Worm (Caenorhabditis elegans) whole organism, early embryonic: ENCODE data around the gene Y77E11A.12.

Experiments
- B0310.2 ChIP-seq: sonication (generic microtip); optimal IDR thresholded peaks from 2 replicates; lab custom pipeline; 2016; ENCODE audit warnings: mild to moderate bottlenecking, missing genetic modification characterization, missing compliant biosample characterization
- F13C5.2 ChIP-seq: sonication (generic microtip); optimal IDR thresholded peaks from 2 replicates; lab custom pipeline; 2017; ENCODE audit warnings: mild to moderate bottlenecking, missing genetic modification characterization, inconsistent platforms, missing compliant biosample characterization
- aly-1 ChIP-seq: sonication (generic microtip); optimal IDR thresholded peaks from 2 replicates; lab custom pipeline; 2016; ENCODE audit warnings: missing genetic modification characterization, missing compliant biosample characterization
- ama-1 ChIP-seq: fragments of 150-350 bp; optimal IDR thresholded peaks from 2 replicates; lab custom pipeline; 2014
- ceh-13 ChIP-seq: fragments of 200-800 bp; sonication (Bioruptor generic); optimal IDR thresholded peaks from 2 replicates; lab custom pipeline; 2018; ENCODE audit warnings: mild to moderate bottlenecking, missing genetic modification characterization, missing compliant biosample characterization
- ceh-36 ChIP-seq: sonication (generic microtip); optimal IDR thresholded peaks from 2 replicates; lab custom pipeline; 2016; ENCODE audit warnings: missing genetic modification characterization, inconsistent platforms, missing compliant biosample characterization
- ets-7 ChIP-seq: sonication (generic microtip); optimal IDR thresholded peaks from 2 replicates; lab custom pipeline; 2016; ENCODE audit warnings: missing genotype, missing genetic modification characterization, missing compliant biosample characterization
- flt-1 ChIP-seq: fragments of 200-800 bp; sonication (Bioruptor generic); IDR thresholded peaks from 2 replicates; pipeline ENCODE4 v1.3.6; 2022; ENCODE audit warnings: missing genetic modification characterization, missing compliant biosample characterization
- hmbx-1 ChIP-seq: sonication (generic microtip); optimal IDR thresholded peaks from 2 replicates; lab custom pipeline; 2016; ENCODE audit warnings: mild to moderate bottlenecking, missing genetic modification characterization, missing compliant biosample characterization
- hmg-4 ChIP-seq: fragments of 200-800 bp; sonication (Bioruptor generic); optimal IDR thresholded peaks from 2 replicates; lab custom pipeline; 2018; ENCODE audit warnings: mild to moderate bottlenecking, missing genetic modification characterization, missing compliant biosample characterization
- hnd-1 ChIP-seq: sonication (generic microtip); optimal IDR thresholded peaks from 2 replicates; lab custom pipeline; 2016; ENCODE audit warnings: missing genetic modification characterization, missing compliant biosample characterization
- pes-1 ChIP-seq: fragments of 200-800 bp; sonication (Bioruptor generic); IDR thresholded peaks from 2 replicates; pipeline ENCODE4 v1.3.6; 2022; ENCODE audit warnings: missing genetic modification reagents, missing genetic modification characterization, missing compliant biosample characterization
- scrt-1 ChIP-seq: fragments of 200-800 bp; sonication (Bioruptor generic); IDR thresholded peaks from 2 replicates; pipeline ENCODE4 v1.3.6; 2022; ENCODE audit warnings: missing genetic modification characterization, missing compliant biosample characterization
- sea-1 ChIP-seq: fragments of 200-800 bp; sonication (Bioruptor generic); conservative IDR thresholded peaks from 2 replicates; pipeline ENCODE4 v1.3.6; 2022; ENCODE audit warnings: missing genetic modification characterization, missing compliant biosample characterization
- tbx-11 ChIP-seq: fragments of 200-800 bp; sonication (Bioruptor generic); IDR thresholded peaks from 2 replicates; pipeline ENCODE4 v1.3.6; 2022; ENCODE audit warnings: missing genetic modification characterization, missing compliant biosample characterization
- tbx-37 ChIP-seq: fragments of 200-800 bp; sonication (Bioruptor generic); conservative IDR thresholded peaks from 2 replicates; pipeline ENCODE4 v1.3.6; 2022; ENCODE audit warnings: missing genetic modification reagents, missing genetic modification characterization, missing compliant biosample characterization
- tra-4 ChIP-seq: sonication (generic microtip); optimal IDR thresholded peaks from 2 replicates; lab custom pipeline; 2017; ENCODE audit warnings: missing genetic modification characterization, missing compliant biosample characterization

Gene Y77E11A.12

ce11 chrIV:1512944-1513343 lies 38.0 kb upstream of the Y77E11A.12 start:
- TF ChIP-seq scrt-1 (GFP tag; lab: Robert Waterston, UW) (no peak), ceh-13 (GFP tag; lab: Kevin White, UChicago) (no peak), hmg-4 (GFP tag; lab: Kevin White, UChicago) (no peak), F13C5.2 (tag; lab: Kevin White, UChicago) (no peak), hmbx-1 (no peak), B0310.2 (no peak), ama-1 (lab: Kevin White, UChicago) (no peak), tbx-37 (GFP tag; lab: Robert Waterston, UW) (no peak), pes-1 (GFP tag; lab: Robert Waterston, UW) (no peak), ceh-36 (no peak), hnd-1 (tag; lab: Kevin White, UChicago) (no peak), tbx-11 (no peak), ets-7 (tag; lab: Kevin White, UChicago) (no peak), flt-1 (GFP tag; lab: Robert Waterston, UW) (no peak), aly-1 (no peak), tra-4 (tag; lab: Kevin White, UChicago) (no peak), sea-1 (GFP tag; lab: Robert Waterston, UW) (no peak)

- no peak for TF ChIP-seq aly-1
These were observed 35.3 kb upstream of the Y77E11A.12 start, which contains the start of gene txt-4 for ce11 chrIV:1510241-1510640. txt-4 (plus strand) TSS chrIV:1510564.

ce11 chrIV:1497448-1497847 lies 22.5 kb upstream of the Y77E11A.12 start, which contains the start of gene hxk-3:
hxk-3 (plus strand) TSS chrIV:1497626.
- TF ChIP-seq scrt-1 (GFP tag; lab: Robert Waterston, UW) = no peak
- no peak for TF ChIP-seq ceh-36
- TF ChIP-seq pes-1 (GFP tag; lab: Robert Waterston, UW) = no peak
- TF ChIP-seq flt-1 (GFP tag; lab: Robert Waterston, UW) = no peak
- no peak for TF ChIP-seq hmg-4 (GFP tag; lab: Kevin White, UChicago)
- TF ChIP-seq hmbx-1 = no peak
- no peak for TF ChIP-seq tbx-11
- TF ChIP-seq B0310.2 = no peak
- no peak for TF ChIP-seq tbx-37 (GFP tag; lab: Robert Waterston, UW)
- no peak for TF ChIP-seq ets-7 (tag; lab: Kevin White, UChicago)
- TF ChIP-seq hnd-1 (tag; lab: Kevin White, UChicago) = no peak
- no peak for TF ChIP-seq F13C5.2 (tag; lab: Kevin White, UChicago)
- TF ChIP-seq ama-1 (lab: Kevin White, UChicago) = no peak
- no peak for TF ChIP-seq ceh-13 (GFP tag; lab: Kevin White, UChicago)
- no peak for TF ChIP-seq sea-1 (GFP tag; lab: Robert Waterston, UW)

ce11 chrIV:1496679-1497033 lies 21.7 kb upstream of the Y77E11A.12 start:
- TF ChIP-seq flt-1 (GFP tag; lab: Robert Waterston, UW) (no peak), tbx-37 (GFP tag; lab: Robert Waterston, UW) (no peak), ets-7 (tag; lab: Kevin White, UChicago) (no peak), scrt-1 (GFP tag; lab: Robert Waterston, UW) (no peak), tra-4 (tag; lab: Kevin White, UChicago) (no peak)

ce11 chrIV:1496017-1496678 lies 21.2 kb upstream of the Y77E11A.12 start, which contains the start of gene npp-20:
npp-20 (minus strand) TSS chrIV:1496022.
- no peak for TF ChIP-seq sea-1 (GFP tag; lab: Robert Waterston, UW)
- no peak for TF ChIP-seq F13C5.2 (tag; lab: Kevin White, UChicago)
- TF ChIP-seq scrt-1 (GFP tag; lab: Robert Waterston, UW) = no peak
- no peak for TF ChIP-seq tra-4 (tag; lab: Kevin White, UChicago)
- TF ChIP-seq pes-1 (GFP tag; lab: Robert Waterston, UW) = no peak
- TF ChIP-seq B0310.2 = no peak
- TF ChIP-seq ets-7 (tag; lab: Kevin White, UChicago) = no peak
- no peak for TF ChIP-seq ama-1 (lab: Kevin White, UChicago)
- TF ChIP-seq tbx-11 = no peak
- no peak for TF ChIP-seq hnd-1 (tag; lab: Kevin White, UChicago)
- TF ChIP-seq aly-1 = no peak
- TF ChIP-seq tbx-37 (GFP tag; lab: Robert Waterston, UW) = no peak
- no peak for TF ChIP-seq hmbx-1
- no peak for TF ChIP-seq ceh-36
- TF ChIP-seq hmg-4 (GFP tag; lab: Kevin White, UChicago) = no peak
- TF ChIP-seq flt-1 (GFP tag; lab: Robert Waterston, UW) = no peak
- no peak for TF ChIP-seq ceh-13 (GFP tag; lab: Kevin White, UChicago)

DNA sequence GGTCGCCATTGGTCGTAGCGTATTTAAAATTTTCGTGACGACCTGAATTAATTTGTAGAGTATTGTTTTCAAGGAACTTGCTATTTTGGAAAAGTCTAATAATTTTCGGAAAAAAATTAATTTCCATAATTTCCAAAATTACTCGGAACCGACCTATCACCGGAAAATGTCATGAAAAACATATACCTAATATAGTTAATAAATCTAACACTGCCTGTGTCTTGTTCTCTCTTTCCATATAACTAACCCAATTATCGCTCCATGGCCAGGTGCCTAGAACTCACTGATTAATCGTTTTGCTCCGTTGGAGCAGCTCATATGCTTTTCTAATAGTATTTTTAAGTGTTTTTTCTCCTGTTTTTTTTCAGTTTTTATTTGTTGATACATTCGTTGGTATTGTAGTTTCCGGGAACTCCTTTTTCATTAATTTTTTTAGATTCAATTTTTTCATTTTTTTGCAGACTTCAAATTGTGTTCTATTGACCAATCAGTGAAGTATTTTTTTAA lies 10.1 kb upstream of the Y77E11A.12 start, which contains the start of gene Y77E11A.16:
Gene Y77E11A.16 (plus strand): TSS at position 457 of the 507 bp plus-strand sequence.
- no peak for TF ChIP-seq hmg-4 (GFP tag; lab: Kevin White, UChicago)

- TF ChIP-seq hnd-1 (tag; lab: Kevin White, UChicago) (no peak), F13C5.2 (tag; lab: Kevin White, UChicago) (no peak), ama-1 (lab: Kevin White, UChicago) (no peak), pes-1 (GFP tag; lab: Robert Waterston, UW) (no peak), tra-4 (tag; lab: Kevin White, UChicago) (no peak), aly-1 (no peak), ceh-13 (GFP tag; lab: Kevin White, UChicago) (no peak), ets-7 (tag; lab: Kevin White, UChicago) (no peak), flt-1 (GFP tag; lab: Robert Waterston, UW) (no peak), tbx-11 (no peak), B0310.2 (no peak), hmg-4 (GFP tag; lab: Kevin White, UChicago) (no peak), tbx-37 (GFP tag; lab: Robert Waterston, UW) (no peak), sea-1 (GFP tag; lab: Robert Waterston, UW) (no peak), hmbx-1 (no peak), ceh-36 (no peak), scrt-1 (GFP tag; lab: Robert Waterston, UW) (no peak)
These were observed 3.7 kb upstream of the Y77E11A.12 start for ce11 chrIV:1478649-1479048.
